Fruit fly (Drosophila melanogaster) whole organism, embryonic: Measurements from ENCODE around the gene CG5639.

Experiments used
- ATbp ChIP-seq: fragments of 200-800 bp; sonication (Bioruptor generic); optimal IDR thresholded peaks from 2 replicates; lab custom pipeline; 2017; ENCODE audit warnings: missing biosample characterization, mild to moderate bottlenecking, missing genetic modification characterization, missing genetic modification reagents
- CG10321 ChIP-seq: fragments of 200-800 bp; sonication (Bioruptor generic); IDR thresholded peaks from 2 replicates; pipeline ENCODE4 v1.3.6; 2022; ENCODE audit warnings: missing biosample characterization, missing genetic modification characterization
- CG10462 ChIP-seq: fragments of 200-800 bp; sonication (Bioruptor generic); optimal IDR thresholded peaks from 2 replicates; lab custom pipeline; 2016; ENCODE audit warnings: missing biosample characterization, missing genetic modification characterization
- CG10565 ChIP-seq: fragments of 200-800 bp; sonication (Bioruptor generic); optimal IDR thresholded peaks from 3 replicates; lab custom pipeline; 2016; ENCODE audit warnings: missing biosample characterization, mild to moderate bottlenecking, missing genetic modification characterization
- CG10959 ChIP-seq: fragments of 200-800 bp; sonication (Bioruptor generic); IDR thresholded peaks from 2 replicates; pipeline ENCODE4 v1.3.6; 2022; ENCODE audit warnings: missing biosample characterization, missing genetic modification characterization
- CG11560 ChIP-seq: fragments of 200-800 bp; sonication (Bioruptor generic); IDR thresholded peaks from 3 replicates; pipeline ENCODE4 v1.3.6; 2022; ENCODE audit warnings: missing biosample characterization, missing genetic modification characterization
- CG11723 ChIP-seq: fragments of 200-800 bp; sonication (Bioruptor generic); optimal IDR thresholded peaks from 2 replicates; lab custom pipeline; 2017; ENCODE audit warnings: missing biosample characterization, mild to moderate bottlenecking, missing genetic modification characterization
- CG12071 ChIP-seq: fragments of 200-800 bp; sonication (Bioruptor generic); optimal IDR thresholded peaks from 3 replicates; lab custom pipeline; 2018; ENCODE audit warnings: missing biosample characterization, mild to moderate bottlenecking, missing genetic modification characterization
- CG1233 ChIP-seq: fragments of 200-800 bp; sonication (Bioruptor generic); optimal IDR thresholded peaks from 4 replicates; lab custom pipeline; 2018; ENCODE audit warnings: missing biosample characterization, mild to moderate bottlenecking, missing genetic modification characterization
- CG12942 ChIP-seq: fragments of 200-800 bp; sonication (Bioruptor generic); optimal IDR thresholded peaks from 3 replicates; lab custom pipeline; 2016; ENCODE audit warnings: missing biosample characterization, missing genetic modification characterization
- CG14441 ChIP-seq: fragments of 200-800 bp; sonication (Bioruptor generic); IDR thresholded peaks from 2 replicates; pipeline ENCODE4 v1.3.6; 2022; ENCODE audit warnings: missing biosample characterization, missing genetic modification characterization
- CG14860 ChIP-seq: fragments of 200-800 bp; sonication (Bioruptor generic); IDR thresholded peaks from 3 replicates; pipeline ENCODE4 v1.3.6; 2022; ENCODE audit warnings: missing biosample characterization, missing genetic modification characterization; ENCODE audit not compliant: partially characterized antibody
- CG15514 ChIP-seq: fragments of 200-800 bp; sonication (Bioruptor generic); optimal IDR thresholded peaks from 3 replicates; lab custom pipeline; 2017; ENCODE audit warnings: missing biosample characterization, missing genetic modification characterization, mild to moderate bottlenecking, moderate library complexity, missing genetic modification reagents
- CG16813 ChIP-seq: fragments of 200-800 bp; sonication (Bioruptor generic); IDR thresholded peaks from 3 replicates; pipeline ENCODE4 v1.3.6; 2022; ENCODE audit warnings: missing biosample characterization, missing genetic modification characterization; ENCODE audit not compliant: partially characterized antibody
- CG17328 ChIP-seq: fragments of 200-800 bp; sonication (Bioruptor generic); IDR thresholded peaks from 2 replicates; pipeline ENCODE4 v1.3.6; 2022; ENCODE audit warnings: missing biosample characterization, missing genetic modification characterization
- CG2678 ChIP-seq: fragments of 200-800 bp; sonication (Bioruptor generic); optimal IDR thresholded peaks from 3 replicates; lab custom pipeline; 2019; ENCODE audit warnings: missing biosample characterization, mild to moderate bottlenecking, missing genetic modification characterization, moderate library complexity
- CG4730 ChIP-seq: fragments of 200-800 bp; sonication (Bioruptor generic); IDR thresholded peaks from 2 replicates; pipeline ENCODE4 v1.3.6; 2022; ENCODE audit warnings: missing biosample characterization, missing genetic modification characterization
- CG6254 ChIP-seq: fragments of 200-800 bp; sonication (Bioruptor generic); optimal IDR thresholded peaks from 3 replicates; lab custom pipeline; 2017; ENCODE audit warnings: mild to moderate bottlenecking, missing biosample characterization, missing genetic modification reagents, missing genetic modification characterization
- CG6689 ChIP-seq: fragments of 200-800 bp; sonication (Bioruptor generic); IDR thresholded peaks from 2 replicates; pipeline ENCODE4 v1.3.6; 2022; ENCODE audit warnings: missing biosample characterization, missing genetic modification characterization
- CG8388 ChIP-seq: fragments of 200-800 bp; sonication (Bioruptor generic); optimal IDR thresholded peaks from 2 replicates; lab custom pipeline; 2019; ENCODE audit warnings: missing biosample characterization, mild to moderate bottlenecking, missing genetic modification characterization, moderate library complexity
- Chrac-16 ChIP-seq: fragments of 200-800 bp; sonication (Bioruptor generic); optimal IDR thresholded peaks from 3 replicates; lab custom pipeline; 2016; ENCODE audit warnings: missing biosample characterization, missing genetic modification characterization
- CkIIα-i1 ChIP-seq: fragments of 200-800 bp; sonication (Bioruptor generic); IDR thresholded peaks from 2 replicates; pipeline ENCODE4 v1.3.6; 2022; ENCODE audit warnings: missing biosample characterization, missing genetic modification characterization
- D ChIP-seq, 2 experiments: fragments of 200-800 bp in 1 of 2; fragments of >200 bp in 1 of 2; sonication (Bioruptor generic) in 1 of 2; optimal IDR thresholded peaks; 2 replicates in 1 of 2; 3 replicates in 1 of 2; lab custom pipeline; 2017; ENCODE audit warnings: mild to moderate bottlenecking in 1 of 2, missing biosample characterization in 1 of 2, missing genetic modification characterization in 1 of 2, missing genetic modification reagents in 1 of 2
- Dfd ChIP-seq, 2 experiments: fragments of >200 bp; optimal IDR thresholded peaks; 2 replicates each; lab custom pipeline; 2017; ENCODE audit warnings: missing biosample characterization in 2 of 2, missing genetic modification characterization in 2 of 2
- Drgx ChIP-seq: fragments of 200-800 bp; sonication (Bioruptor generic); IDR thresholded peaks from 2 replicates; pipeline ENCODE4 v1.3.6; 2022; ENCODE audit warnings: missing biosample characterization, missing genetic modification characterization
- H2.0 ChIP-seq: fragments of 200-800 bp; sonication (Bioruptor generic); IDR thresholded peaks from 2 replicates; pipeline ENCODE4 v1.3.6; 2022; ENCODE audit warnings: missing biosample characterization, missing genetic modification characterization
- NC2α ChIP-seq: fragments of 200-800 bp; sonication (Bioruptor generic); optimal IDR thresholded peaks from 2 replicates; lab custom pipeline; 2016; ENCODE audit warnings: missing biosample characterization, missing genetic modification characterization
- NFAT ChIP-seq: fragments of 200-800 bp; sonication (Bioruptor generic); IDR thresholded peaks from 2 replicates; pipeline ENCODE4 v1.3.6; 2022; ENCODE audit warnings: missing biosample characterization, missing genetic modification characterization
- Sry-δ ChIP-seq: fragments of 200-800 bp; sonication (Bioruptor generic); optimal IDR thresholded peaks from 2 replicates; lab custom pipeline; 2016; ENCODE audit warnings: missing biosample characterization, missing genetic modification characterization
- amos ChIP-seq: fragments of 200-800 bp; sonication (Bioruptor generic); IDR thresholded peaks from 2 replicates; pipeline ENCODE4 v1.3.6; 2022; ENCODE audit warnings: missing biosample characterization, missing genetic modification characterization; ENCODE audit not compliant: partially characterized antibody
- bab2 ChIP-seq: fragments of 200-800 bp; sonication (Bioruptor generic); optimal IDR thresholded peaks from 2 replicates; lab custom pipeline; 2016; ENCODE audit warnings: missing biosample characterization, missing genetic modification characterization
- br ChIP-seq: fragments of >200 bp; optimal IDR thresholded peaks from 2 replicates; lab custom pipeline; 2017
- dysf ChIP-seq: fragments of 200-800 bp; sonication (Bioruptor generic); IDR thresholded peaks from 3 replicates; pipeline ENCODE4 v1.3.6; 2022; ENCODE audit warnings: missing biosample characterization, missing genetic modification characterization
- fd3F ChIP-seq: fragments of 200-800 bp; sonication (Bioruptor generic); optimal IDR thresholded peaks from 2 replicates; lab custom pipeline; 2018; ENCODE audit warnings: missing biosample characterization, mild to moderate bottlenecking, missing genetic modification characterization, moderate library complexity
- gro ChIP-seq: fragments of 200-800 bp; sonication (Bioruptor generic); optimal IDR thresholded peaks from 2 replicates; lab custom pipeline; 2016; ENCODE audit warnings: missing biosample characterization, missing genetic modification characterization
- hth ChIP-seq: fragments of >200 bp; optimal IDR thresholded peaks from 2 replicates; lab custom pipeline; 2017; ENCODE audit warnings: inconsistent platforms
- inv ChIP-seq: fragments of 200-800 bp; sonication (Bioruptor generic); IDR thresholded peaks from 2 replicates; pipeline ENCODE4 v1.3.6; 2022; ENCODE audit warnings: missing biosample characterization, missing genetic modification characterization; ENCODE audit not compliant: partially characterized antibody
- jigr1 ChIP-seq: fragments of 200-800 bp; sonication (Bioruptor generic); IDR thresholded peaks from 3 replicates; pipeline ENCODE4 v1.3.6; 2022; ENCODE audit warnings: missing biosample characterization, missing genetic modification characterization
- kay ChIP-seq: fragments of 200-800 bp; sonication (Bioruptor generic); optimal IDR thresholded peaks from 2 replicates; lab custom pipeline; 2016; ENCODE audit warnings: missing biosample characterization, missing genetic modification characterization
- lmd ChIP-seq: fragments of 200-800 bp; sonication (Bioruptor generic); IDR thresholded peaks from 2 replicates; pipeline ENCODE4 v1.3.6; 2022; ENCODE audit warnings: missing biosample characterization, missing genetic modification characterization
- nau ChIP-seq: fragments of 200-800 bp; sonication (Bioruptor generic); optimal IDR thresholded peaks from 3 replicates; lab custom pipeline; 2017; ENCODE audit warnings: missing biosample characterization, mild to moderate bottlenecking, missing genetic modification characterization, missing genetic modification reagents
- nerfin-1 ChIP-seq: fragments of 200-800 bp; sonication (Bioruptor generic); optimal IDR thresholded peaks from 3 replicates; lab custom pipeline; 2019; ENCODE audit warnings: missing biosample characterization, mild to moderate bottlenecking, missing genetic modification characterization, moderate library complexity
- onecut ChIP-seq: fragments of 200-800 bp; sonication (Bioruptor generic); IDR thresholded peaks from 2 replicates; pipeline ENCODE4 v1.3.6; 2022; ENCODE audit warnings: missing biosample characterization, missing genetic modification characterization
- p53 ChIP-seq: fragments of 200-800 bp; sonication (Bioruptor generic); optimal IDR thresholded peaks from 2 replicates; lab custom pipeline; 2016; ENCODE audit warnings: missing biosample characterization, missing genetic modification characterization
- phol ChIP-seq: fragments of 200-800 bp; sonication (Bioruptor generic); optimal IDR thresholded peaks from 3 replicates; lab custom pipeline; 2018; ENCODE audit warnings: missing biosample characterization, mild to moderate bottlenecking, missing genetic modification characterization, moderate library complexity
- pum ChIP-seq: fragments of 200-800 bp; sonication (Bioruptor generic); optimal IDR thresholded peaks from 2 replicates; lab custom pipeline; 2016; ENCODE audit warnings: missing biosample characterization, missing genetic modification characterization
- sc ChIP-seq, 3 experiments: fragments of >200 bp in 2 of 3; fragments of 200-800 bp in 1 of 3; sonication (Bioruptor generic) in 1 of 3; optimal IDR thresholded peaks; 2 replicates in 2 of 3; 3 replicates in 1 of 3; lab custom pipeline; 2017; ENCODE audit warnings: mild to moderate bottlenecking in 1 of 3, missing biosample characterization in 1 of 3, missing genetic modification characterization in 1 of 3, missing genetic modification reagents in 1 of 3
- sens ChIP-seq: fragments of 200-800 bp; sonication (Bioruptor generic); peaks from one replicate; lab custom pipeline; 2016; ENCODE audit warnings: missing biosample characterization, missing genetic modification characterization
- sob ChIP-seq: fragments of 200-800 bp; sonication (Bioruptor generic); IDR thresholded peaks from 2 replicates; pipeline ENCODE4 v1.3.6; 2022; ENCODE audit warnings: missing biosample characterization, missing genetic modification characterization
- toy ChIP-seq: fragments of 200-800 bp; sonication (Bioruptor generic); IDR thresholded peaks from 2 replicates; pipeline ENCODE4 v1.3.6; 2022; ENCODE audit warnings: missing biosample characterization, missing genetic modification characterization
- yki ChIP-seq: fragments of >200 bp; optimal IDR thresholded peaks from 3 replicates; lab custom pipeline; 2018

The CG5639 gene

DNA sequence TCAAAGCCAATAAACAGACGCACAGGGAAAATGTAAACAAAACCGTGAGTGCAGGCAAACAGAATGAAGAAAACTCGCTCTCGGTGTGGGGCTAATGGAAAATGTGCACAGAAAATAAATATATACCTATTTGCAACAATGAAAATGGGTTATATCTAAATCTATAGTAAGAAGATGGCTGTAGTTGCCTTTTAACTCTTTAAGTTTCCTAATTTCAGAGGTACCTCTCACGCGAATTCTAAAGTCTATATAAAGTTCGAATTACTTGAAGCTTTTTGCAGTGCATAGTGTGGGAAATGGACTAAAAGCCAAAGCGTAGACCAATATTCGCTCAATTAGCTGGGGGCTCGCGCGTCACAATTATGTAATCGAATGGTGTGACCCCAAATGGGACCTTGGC is 41.0 kb downstream of the CG5639 start (continued):
- peak; percentile 79 for TF ChIP-seq nau (GFP tag; lab: Kevin White, UChicago)
- TF ChIP-seq CG11560 (tag; lab: Robert Waterston, UW) = 0 out of 3 replicates have a peak, but pooled peaks have one; percentile 15
- peak; percentile 78 for TF ChIP-seq Chrac-16 (GFP tag; lab: Kevin White, UChicago)
- peak; percentile 84 for TF ChIP-seq lmd (GFP tag; lab: Robert Waterston, UW)
- peak; percentile 73 for TF ChIP-seq H2.0 (GFP tag; lab: Robert Waterston, UW)
- peak; percentile 72 for TF ChIP-seq fd3F (GFP tag; lab: Kevin White, UChicago)
- peak; percentile 35 for TF ChIP-seq kay (GFP tag; lab: Kevin White, UChicago)
- peak; percentile 84 for TF ChIP-seq CG17328 (GFP tag; lab: Robert Waterston, UW)
- TF ChIP-seq CG10462 (GFP tag; lab: Kevin White, UChicago) = peak; percentile 76
- TF ChIP-seq CG8388 (GFP tag; lab: Kevin White, UChicago) = peak; percentile 82
- TF ChIP-seq ATbp (GFP tag; lab: Kevin White, UChicago) = peak; percentile 83
- TF ChIP-seq CG14860 (GFP tag; lab: Robert Waterston, UW) = no peak
- no peak for TF ChIP-seq Dfd (GFP tag; optimal IDR thresholded peaks at IDR 0.05; lab: Kevin White, UChicago)
- no peak for TF ChIP-seq sc (optimal IDR thresholded peaks at IDR 0.05; lab: Kevin White, UChicago)
- TF ChIP-seq sc (GFP tag; optimal IDR thresholded peaks at IDR 0.05; lab: Kevin White, UChicago) = peak; percentile 72
- TF ChIP-seq Sry-δ (GFP tag; lab: Kevin White, UChicago) = peak; percentile 36
- peak; percentile 77 for TF ChIP-seq pum (GFP tag; lab: Kevin White, UChicago)
- no peak for TF ChIP-seq inv (GFP tag; lab: Robert Waterston, UW)
- peak; percentile 78 for TF ChIP-seq CG6254
- TF ChIP-seq nerfin-1 (tag; lab: Kevin White, UChicago) = peak; percentile 78
- TF ChIP-seq bab2 (GFP tag; lab: Kevin White, UChicago) = peak; percentile 72
- 0 out of 2 replicates have a peak, but pooled peaks have one; percentile 56 for TF ChIP-seq toy (GFP tag; lab: Robert Waterston, UW)
- TF ChIP-seq CG2678 (tag; lab: Kevin White, UChicago) = peak; percentile 87
- TF ChIP-seq CG12071 (GFP tag; lab: Kevin White, UChicago) = peak; percentile 76
- peak; percentile 92 for TF ChIP-seq Drgx (GFP tag; lab: Robert Waterston, UW)
- 0 out of 2 replicates have a peak, but pooled peaks have one; percentile 30 for TF ChIP-seq CG10321 (GFP tag; lab: Robert Waterston, UW)
- no peak for TF ChIP-seq CG16813 (GFP tag; lab: Robert Waterston, UW)
- TF ChIP-seq NFAT (GFP tag; lab: Robert Waterston, UW) = peak; percentile 65
- TF ChIP-seq CG14441 (GFP tag; lab: Robert Waterston, UW) = peak; percentile 76
- TF ChIP-seq sens = peak; percentile 98
- peak; percentile 52 for TF ChIP-seq CG15514 (GFP tag; lab: Kevin White, UChicago)
- peak; percentile 84 for TF ChIP-seq CG10959
- TF ChIP-seq sob (GFP tag; lab: Robert Waterston, UW) = peak; percentile 79
- TF ChIP-seq CkIIα-i1 (GFP tag; lab: Robert Waterston, UW) = 0 out of 2 replicates have a peak, but pooled peaks have one; percentile 11
- TF ChIP-seq hth (lab: Kevin White, UChicago) = no peak
- TF ChIP-seq br (lab: Kevin White, UChicago) = no peak
- no peak for TF ChIP-seq yki (lab: Kevin White, UChicago)
- no peak for TF ChIP-seq p53 (GFP tag; lab: Kevin White, UChicago)
- peak; percentile 80 for TF ChIP-seq CG6689 (GFP tag; lab: Robert Waterston, UW)
- no peak for TF ChIP-seq D (optimal IDR thresholded peaks at IDR 0.05; lab: Kevin White, UChicago)
- peak; percentile 85 for TF ChIP-seq D (GFP tag; optimal IDR thresholded peaks at IDR 0.05; lab: Kevin White, UChicago)
- no peak for TF ChIP-seq amos (GFP tag; lab: Robert Waterston, UW)
- peak; percentile 90 for TF ChIP-seq dysf
- peak; percentile 63; the same call in 2 of the 3 replicates for TF ChIP-seq jigr1 (GFP tag; lab: Robert Waterston, UW)
- TF ChIP-seq CG10565 (GFP tag; lab: Kevin White, UChicago) = no peak
- TF ChIP-seq phol (tag; lab: Kevin White, UChicago) = peak; percentile 90
- TF ChIP-seq CG11723 = peak; percentile 58
- peak; percentile 69 for TF ChIP-seq CG1233
- peak; percentile 42 for TF ChIP-seq gro (GFP tag; lab: Kevin White, UChicago)
- peak; percentile 64 for TF ChIP-seq CG4730 (GFP tag; lab: Robert Waterston, UW)
- TF ChIP-seq NC2α (GFP tag; lab: Kevin White, UChicago) = no peak
- peak; percentile 77 for TF ChIP-seq onecut
- TF ChIP-seq CG12942 (GFP tag; lab: Kevin White, UChicago) = peak; percentile 62
